Worm (Caenorhabditis elegans): Measurements from ENCODE around the gene kcnl-4.

ce11 chrV:14527210-14527609, 3.7 kb upstream of the kcnl-4 start:
- TF ChIP-seq aly-2 (tag; optimal IDR thresholded peaks at IDR 0.05) (no peak), mbf-1 (tag; optimal IDR thresholded peaks at IDR 0.05) (no peak), snpc-4 (tag; optimal IDR thresholded peaks at IDR 0.05) (no peak), nhr-11 (tag; optimal IDR thresholded peaks at IDR 0.05) (no peak), mdl-1 (tag; optimal IDR thresholded peaks at IDR 0.05) (no peak), lsy-2 (tag; optimal IDR thresholded peaks at IDR 0.05) (no peak)
